Worm (Caenorhabditis elegans) whole organism, L4 larva: ENCODE data around the gene C50A2.3.

Source experiments
- nhr-237 ChIP-seq: sonication (generic microtip); optimal IDR thresholded peaks from 2 replicates; lab custom pipeline; 2017; ENCODE audit warnings: missing biosample characterization, missing genetic modification characterization
- skn-1 ChIP-seq: fragments of 150-350 bp; optimal IDR thresholded peaks from 2 replicates; lab custom pipeline; 2014; ENCODE audit warnings: missing biosample characterization, missing genetic modification characterization
- ztf-11 ChIP-seq: fragments of 150-350 bp; optimal IDR thresholded peaks from 2 replicates; lab custom pipeline; 2014; ENCODE audit warnings: missing biosample characterization, missing genetic modification characterization

DNA sequence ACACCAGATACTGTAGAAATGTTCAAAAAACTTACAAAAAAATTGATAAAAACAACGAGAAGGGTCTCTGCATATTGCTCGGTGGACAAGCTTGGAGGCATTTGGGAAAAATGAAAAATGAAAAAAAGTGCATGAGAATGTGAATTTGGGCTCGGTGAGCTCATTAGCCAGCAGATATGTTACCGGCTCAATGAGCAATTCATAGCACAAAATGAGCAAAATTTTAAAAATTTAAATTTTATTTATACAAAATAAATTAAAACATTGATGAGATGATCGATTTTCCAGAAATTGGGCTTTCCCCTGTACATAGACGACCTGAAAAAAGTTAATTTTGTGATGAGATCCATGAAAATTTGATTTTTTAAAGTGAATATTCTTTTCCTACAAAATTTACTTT, 44.2 kb downstream of the C50A2.3 start, which contains the start of gene srx-14:
- TF ChIP-seq skn-1 (tag; lab: Kevin White, UChicago) (no peak), ztf-11 (no peak), nhr-237 (tag; lab: Kevin White, UChicago) (no peak)
